Worm (Caenorhabditis elegans): ENCODE results near the gene C49H3.16.

Gene C49H3.16

DNA sequence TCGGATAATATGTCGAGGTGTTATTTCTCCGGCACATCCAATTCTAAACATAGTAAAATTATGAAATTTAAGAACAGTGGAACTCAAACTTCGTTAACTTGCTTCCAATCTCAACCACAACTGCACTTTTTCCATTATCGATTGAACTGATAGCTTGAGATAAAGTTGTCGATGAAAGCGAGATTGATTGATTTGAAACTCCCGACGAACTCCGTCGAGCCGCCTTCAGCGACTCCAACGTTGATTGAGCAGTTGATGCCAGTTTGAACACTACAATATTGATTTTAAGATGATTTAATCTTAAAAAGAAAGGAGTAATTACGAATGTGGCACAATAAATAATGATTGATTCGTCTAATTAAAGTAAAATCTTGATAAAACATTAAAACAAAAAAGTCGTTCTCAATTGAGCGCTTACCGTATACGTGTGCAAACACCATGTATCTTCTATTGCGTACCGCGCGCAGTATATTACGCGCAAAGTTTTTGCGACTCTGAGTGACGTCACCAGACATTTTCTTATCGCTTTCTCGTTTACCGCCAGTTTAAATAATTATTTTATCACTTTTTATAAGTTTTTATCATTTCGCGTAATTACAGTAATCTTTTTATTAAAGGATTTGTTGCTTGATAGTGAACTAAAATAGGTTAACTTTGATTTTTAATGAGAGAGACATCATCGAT lies 17.9 kb upstream of the C49H3.16 start, which contains the start of gene arp-11 (continued):
- TF ChIP-seq lin-13 (tag; optimal IDR thresholded peaks at IDR 0.05) (no peak), ceh-83 (GFP tag; optimal IDR thresholded peaks at IDR 0.05) (no peak), ceh-39 (tag; optimal IDR thresholded peaks at IDR 0.05) (no peak), zip-8 (tag; optimal IDR thresholded peaks at IDR 0.05) (no peak), ces-1 (GFP tag; optimal IDR thresholded peaks at IDR 0.05) (peak; percentile 49)

DNA sequence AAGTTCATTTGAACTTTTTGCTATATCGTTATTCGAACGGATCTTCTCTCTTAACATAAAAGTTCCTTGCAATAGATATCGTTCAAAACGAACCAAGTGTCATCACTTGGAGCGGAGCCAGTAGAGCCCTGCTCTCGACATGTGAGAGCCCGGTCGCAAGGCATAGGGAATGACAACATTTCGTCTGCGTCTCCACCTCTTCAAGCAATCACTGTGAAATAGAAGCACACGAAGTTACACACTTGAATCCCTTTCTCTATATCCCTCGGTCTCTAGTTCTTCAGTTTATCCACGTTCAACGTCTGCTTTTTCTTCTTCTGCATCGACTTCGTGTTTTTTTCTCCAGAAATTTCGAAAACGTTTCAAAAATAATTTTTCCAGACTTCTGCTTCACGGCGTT lies 16.9 kb upstream of the C49H3.16 start, which contains the start of gene C49H3.6:
TSS of gene C49H3.6 (plus strand) at position 380 of the 400 bp plus-strand sequence.
- no peak for TF ChIP-seq unc-62 (GFP tag; optimal IDR thresholded peaks at IDR 0.05)
- peak; percentile 52 for TF ChIP-seq ces-1 (GFP tag; optimal IDR thresholded peaks at IDR 0.05)
- no peak for TF ChIP-seq blmp-1 (tag; optimal IDR thresholded peaks at IDR 0.05)
- peak; percentile 30 for TF ChIP-seq hlh-1 (tag; optimal IDR thresholded peaks at IDR 0.05)

DNA sequence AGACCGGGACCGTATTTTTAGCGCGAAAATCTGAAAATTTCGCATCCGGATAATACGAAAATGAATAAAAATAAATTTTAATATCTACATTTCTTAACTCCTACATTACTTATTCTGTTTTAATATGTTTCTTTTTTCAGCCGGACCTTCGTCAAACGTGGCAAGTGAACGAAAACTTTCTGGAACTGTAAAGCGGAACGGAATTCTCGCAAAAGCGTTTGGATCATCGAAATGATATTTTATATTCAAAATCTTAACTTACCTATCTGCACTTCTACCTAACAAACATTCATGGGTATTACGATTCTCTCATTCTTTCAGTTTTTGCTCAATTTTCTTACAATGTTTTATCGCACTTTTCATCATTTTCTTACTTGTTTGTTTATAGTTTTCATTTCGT lies 13.6 kb upstream of the C49H3.16 start:
- no peak for TF ChIP-seq nhr-12 (tag; optimal IDR thresholded peaks at IDR 0.05)
- TF ChIP-seq ces-1 (GFP tag; optimal IDR thresholded peaks at IDR 0.05) = no peak
- no peak for TF ChIP-seq elt-1 (tag; optimal IDR thresholded peaks at IDR 0.05; ENCODE audit: borderline replicate concordance, insufficient read depth)
- TF ChIP-seq nhr-237 (tag; optimal IDR thresholded peaks at IDR 0.05) = no peak
- no peak for TF ChIP-seq sptf-1 (tag; optimal IDR thresholded peaks at IDR 0.05)
- TF ChIP-seq unc-62 (GFP tag; optimal IDR thresholded peaks at IDR 0.05) = no peak
- TF ChIP-seq ham-2 (GFP tag; optimal IDR thresholded peaks at IDR 0.05) = no peak
- TF ChIP-seq ceh-39 (tag; optimal IDR thresholded peaks at IDR 0.05) = no peak
- no peak for TF ChIP-seq lin-13 (tag; optimal IDR thresholded peaks at IDR 0.05)
- TF ChIP-seq snpc-4 (tag; optimal IDR thresholded peaks at IDR 0.05) = no peak
- no peak for TF ChIP-seq cnd-1 (tag; optimal IDR thresholded peaks at IDR 0.05)
- no peak for TF ChIP-seq unc-120 (tag; optimal IDR thresholded peaks at IDR 0.05; ENCODE audit: poor library complexity, severe bottlenecking)
- TF ChIP-seq pha-4 (tag; optimal IDR thresholded peaks at IDR 0.05) = no peak
- TF ChIP-seq lin-32 (GFP tag; optimal IDR thresholded peaks at IDR 0.05) = no peak
- TF ChIP-seq blmp-1 (tag; optimal IDR thresholded peaks at IDR 0.05) = no peak
- no peak for TF ChIP-seq tbx-8 (GFP tag; optimal IDR thresholded peaks at IDR 0.05)
- no peak for TF ChIP-seq zip-8 (tag; optimal IDR thresholded peaks at IDR 0.05)
- TF ChIP-seq mls-2 (tag; optimal IDR thresholded peaks at IDR 0.05) = no peak

- TF ChIP-seq hlh-1 (tag; optimal IDR thresholded peaks at IDR 0.05) = peak; percentile 19
- peak; percentile 65 for TF ChIP-seq mep-1 (tag; optimal IDR thresholded peaks at IDR 0.05)
- TF ChIP-seq ceh-83 (GFP tag; optimal IDR thresholded peaks at IDR 0.05) = no peak
- peak; percentile 8 for TF ChIP-seq ces-1 (GFP tag; optimal IDR thresholded peaks at IDR 0.05)
- no peak for TF ChIP-seq nhr-28 (tag; optimal IDR thresholded peaks at IDR 0.05)
- TF ChIP-seq zip-8 (tag; optimal IDR thresholded peaks at IDR 0.05) = no peak
- peak; percentile 65 for TF ChIP-seq lsy-2 (tag; optimal IDR thresholded peaks at IDR 0.05)
- TF ChIP-seq ztf-11 (tag; optimal IDR thresholded peaks at IDR 0.05) = no peak
These were observed 10.6 kb upstream of the C49H3.16 start for ce11 chrIV:7909455-7910141.

ce11 chrIV:7910197-7910735 lies 10.0 kb upstream of the C49H3.16 start, which contains the start of the genes npp-27 and ntl-4:
Gene npp-27, minus strand, starts transcription at chrIV:7910247.
Gene ntl-4, plus strand, starts transcription at chrIV:7910575.
- TF ChIP-seq elt-1 (tag; optimal IDR thresholded peaks at IDR 0.05; ENCODE audit: borderline replicate concordance, insufficient read depth) (peak; percentile 83), ces-1 (GFP tag; optimal IDR thresholded peaks at IDR 0.05) (peak; percentile 6), ceh-83 (GFP tag; optimal IDR thresholded peaks at IDR 0.05) (peak; percentile 33), hlh-1 (tag; optimal IDR thresholded peaks at IDR 0.05) (peak; percentile 30), mep-1 (tag; optimal IDR thresholded peaks at IDR 0.05) (no peak), elt-3 (tag; optimal IDR thresholded peaks at IDR 0.05) (no peak), nhr-12 (tag; optimal IDR thresholded peaks at IDR 0.05) (no peak), drap-1 (GFP tag; optimal IDR thresholded peaks at IDR 0.05) (no peak)

ce11 chrIV:7914991-7915390 lies 5.2 kb upstream of the C49H3.16 start, which contains the start of gene C49H3.4:
Gene C49H3.4, plus strand, starts transcription at chrIV:7915291.
- TF ChIP-seq sptf-1 (tag; optimal IDR thresholded peaks at IDR 0.05) (no peak), blmp-1 (tag; optimal IDR thresholded peaks at IDR 0.05) (no peak), lin-13 (tag; optimal IDR thresholded peaks at IDR 0.05) (no peak), lin-32 (GFP tag; optimal IDR thresholded peaks at IDR 0.05) (no peak), mls-2 (tag; optimal IDR thresholded peaks at IDR 0.05) (no peak), unc-120 (tag; optimal IDR thresholded peaks at IDR 0.05; ENCODE audit: poor library complexity, severe bottlenecking) (no peak), ceh-39 (tag; optimal IDR thresholded peaks at IDR 0.05) (no peak), hlh-1 (tag; optimal IDR thresholded peaks at IDR 0.05) (no peak), snpc-4 (tag; optimal IDR thresholded peaks at IDR 0.05) (no peak), elt-3 (tag; optimal IDR thresholded peaks at IDR 0.05) (no peak), nhr-2 (tag; optimal IDR thresholded peaks at IDR 0.05) (no peak), unc-39 (tag; optimal IDR thresholded peaks at IDR 0.05) (no peak), nhr-12 (tag; optimal IDR thresholded peaks at IDR 0.05) (no peak), mab-5 (tag; optimal IDR thresholded peaks at IDR 0.05) (no peak), drap-1 (GFP tag; optimal IDR thresholded peaks at IDR 0.05) (no peak), elt-1 (tag; optimal IDR thresholded peaks at IDR 0.05; ENCODE audit: borderline replicate concordance, insufficient read depth) (no peak), M03D4.4 (tag; optimal IDR thresholded peaks at IDR 0.05) (no peak), nhr-28 (tag; optimal IDR thresholded peaks at IDR 0.05) (no peak), ceh-43 (GFP tag; optimal IDR thresholded peaks at IDR 0.05) (no peak)
